Worm (Caenorhabditis elegans) whole organism, mixed stage, embryonic: ENCODE measurements around the gene tag-340.

Experiments
- blmp-1 ChIP-seq: fragments of 150-350 bp; optimal IDR thresholded peaks from 2 replicates; lab custom pipeline; 2014; ENCODE audit warnings: missing biosample characterization, missing genetic modification characterization
- lin-13 ChIP-seq: fragments of 150-350 bp; optimal IDR thresholded peaks from 2 replicates; lab custom pipeline; 2014; ENCODE audit warnings: missing biosample characterization, missing genetic modification characterization

ce11 chrIII:4906896-4907295 is 6.6 kb downstream of the tag-340 start, which contains the start of gene rom-1:
- TF ChIP-seq lin-13 (tag; lab: Kevin White, UChicago): no peak
- TF ChIP-seq blmp-1 (tag; lab: Kevin White, UChicago): no peak
